Fruit fly (Drosophila melanogaster) S2 (cell line): ENCODE data around the gene CG14817.

Experiments
- CG8478 ChIP-seq: fragments of >200 bp; optimal IDR thresholded peaks from 2 replicates; lab custom pipeline; 2018
- CTCF ChIP-seq, 2 experiments: fragments of >200 bp; optimal IDR thresholded peaks; 2 replicates each; lab custom pipeline; 2018

DNA sequence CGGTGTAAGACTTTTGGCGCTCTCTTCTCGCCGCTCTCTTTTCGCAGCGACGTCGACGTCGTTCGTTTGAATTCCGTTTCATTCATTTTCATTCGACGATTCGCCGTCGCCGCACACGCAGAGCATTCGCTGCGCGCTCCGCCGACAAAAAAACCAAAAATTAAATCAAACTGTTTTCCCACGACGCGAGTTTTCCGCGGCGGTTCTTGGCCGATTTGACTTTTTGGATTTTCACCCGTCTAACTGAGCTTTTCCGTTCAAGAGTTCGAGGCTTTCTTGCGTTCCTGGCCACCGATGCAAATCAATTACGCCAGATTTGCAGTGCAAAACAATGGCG lies 45.9 kb downstream of the CG14817 start:
- TF ChIP-seq CG8478 (lab: Kevin White, UChicago) = no peak
- TF ChIP-seq CTCF (optimal IDR thresholded peaks at IDR 0.05; lab: Kevin White, UChicago) = no peak
